Fruit fly (Drosophila melanogaster) S2 (cell line): ENCODE data around the gene SMC6.

Source experiments
- CG8478 ChIP-seq: fragments of >200 bp; optimal IDR thresholded peaks from 2 replicates; lab custom pipeline; 2018
- CTCF ChIP-seq, 2 experiments: fragments of >200 bp; optimal IDR thresholded peaks; 2 replicates each; lab custom pipeline; 2018

- TF ChIP-seq CTCF (optimal IDR thresholded peaks at IDR 0.05; lab: Kevin White, UChicago), result no peak
- no peak for TF ChIP-seq CG8478 (lab: Kevin White, UChicago)
These were observed at the start of gene SMC6, which contains the start of gene CG6204 for dm6 chr3R:24193373-24193879.
